Worm (Caenorhabditis elegans) whole organism, L2 larva: ENCODE results near the gene cab-1.

Source experiments
- ama-1 ChIP-seq: fragments of 150-350 bp; optimal IDR thresholded peaks from 2 replicates; lab custom pipeline; 2018; ENCODE audit warnings: inconsistent platforms
- blmp-1 ChIP-seq: sonication (generic microtip); optimal IDR thresholded peaks from 2 replicates; lab custom pipeline; 2017; ENCODE audit warnings: missing genetic modification characterization, mild to moderate bottlenecking, missing compliant biosample characterization, antibody characterized with exemption, moderate library complexity; ENCODE audit not compliant: insufficient read depth
- fos-1 ChIP-seq: fragments of 150-350 bp; optimal IDR thresholded peaks from 2 replicates; lab custom pipeline; 2014; ENCODE audit warnings: missing biosample characterization, missing genetic modification characterization
- gmeb-1 ChIP-seq: fragments of 150-350 bp; optimal IDR thresholded peaks from 2 replicates; lab custom pipeline; 2014; ENCODE audit warnings: missing biosample characterization, missing genetic modification characterization
- nhr-11 ChIP-seq: fragments of 150-350 bp; optimal IDR thresholded peaks from 2 replicates; lab custom pipeline; 2014; ENCODE audit warnings: missing biosample characterization, missing genetic modification characterization
- nhr-12 ChIP-seq: fragments of 150-350 bp; optimal IDR thresholded peaks from 2 replicates; lab custom pipeline; 2014; ENCODE audit warnings: missing biosample characterization, missing genetic modification characterization
- nhr-77 ChIP-seq: fragments of 150-350 bp; optimal IDR thresholded peaks from 2 replicates; lab custom pipeline; 2014; ENCODE audit warnings: missing biosample characterization, missing genetic modification characterization
- unc-39 ChIP-seq: fragments of 150-350 bp; optimal IDR thresholded peaks from 2 replicates; lab custom pipeline; 2014; ENCODE audit warnings: missing biosample characterization, missing genetic modification characterization
- unc-62 ChIP-seq: fragments of 150-350 bp; optimal IDR thresholded peaks from 2 replicates; lab custom pipeline; 2014; ENCODE audit warnings: missing biosample characterization, missing genetic modification reagents, missing genetic modification characterization
- zag-1 ChIP-seq: fragments of 150-350 bp; optimal IDR thresholded peaks from 2 replicates; lab custom pipeline; 2014; ENCODE audit warnings: missing biosample characterization, missing genetic modification characterization
- ztf-11 ChIP-seq: sonication (generic microtip); optimal IDR thresholded peaks from 2 replicates; lab custom pipeline; 2017; ENCODE audit warnings: missing biosample characterization, missing genetic modification characterization

DNA sequence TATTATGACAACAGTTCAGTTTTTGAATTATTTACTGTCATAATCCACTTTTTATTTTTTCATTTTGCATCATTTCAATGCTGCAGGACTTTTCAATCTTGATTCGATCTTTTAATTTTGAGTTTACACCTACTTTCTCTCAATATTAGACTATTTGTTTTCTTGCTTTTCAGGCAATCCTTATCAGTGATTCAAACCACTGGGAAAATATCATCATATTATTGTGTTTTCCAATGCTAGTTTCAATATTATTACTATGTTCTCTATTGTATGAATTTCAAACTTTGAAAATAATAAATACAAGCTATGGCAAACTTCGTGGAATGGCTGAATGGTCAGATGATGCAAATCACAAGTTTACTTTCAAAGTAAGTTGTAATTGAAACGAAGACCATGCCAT lies 6.8 kb upstream of the cab-1 start, which contains the start of gene cest-8:
- TF ChIP-seq nhr-12 (tag; lab: Kevin White, UChicago) (no peak), nhr-11 (tag; lab: Kevin White, UChicago) (no peak), unc-39 (no peak), nhr-77 (tag; lab: Kevin White, UChicago) (no peak), ama-1 (no peak), zag-1 (tag; lab: Kevin White, UChicago) (no peak), blmp-1 (tag; lab: Kevin White, UChicago) (no peak), fos-1 (tag; lab: Kevin White, UChicago) (no peak), gmeb-1 (no peak), ztf-11 (tag; lab: Kevin White, UChicago) (no peak), unc-62 (GFP tag; lab: Kevin White, UChicago) (no peak)
